Fruit fly (Drosophila melanogaster) whole organism, embryonic: ENCODE results near the gene CG16852.

Experiments
- Abd-B ChIP-seq: fragments of 200-800 bp; sonication (Bioruptor generic); optimal IDR thresholded peaks from 2 replicates; lab custom pipeline; 2018; ENCODE audit warnings: missing biosample characterization, mild to moderate bottlenecking, missing genetic modification characterization, moderate library complexity
- Antp ChIP-seq: fragments of 200-800 bp; sonication (Bioruptor generic); optimal IDR thresholded peaks from 3 replicates; lab custom pipeline; 2016; ENCODE audit warnings: missing biosample characterization, missing genetic modification characterization
- CG10147 ChIP-seq: fragments of 200-800 bp; sonication (Bioruptor generic); optimal IDR thresholded peaks from 2 replicates; lab custom pipeline; 2019; ENCODE audit warnings: missing biosample characterization, mild to moderate bottlenecking, missing genetic modification characterization, moderate library complexity
- CG1024 ChIP-seq: fragments of 200-800 bp; sonication (Bioruptor generic); IDR thresholded peaks from 2 replicates; pipeline ENCODE4 v1.3.6; 2022; ENCODE audit warnings: missing biosample characterization, missing genetic modification characterization
- CG10462 ChIP-seq: fragments of 200-800 bp; sonication (Bioruptor generic); optimal IDR thresholded peaks from 2 replicates; lab custom pipeline; 2016; ENCODE audit warnings: missing biosample characterization, missing genetic modification characterization
- CG12769 ChIP-seq: fragments of 200-800 bp; sonication (Bioruptor generic); optimal IDR thresholded peaks from 2 replicates; lab custom pipeline; 2019; ENCODE audit warnings: missing biosample characterization, mild to moderate bottlenecking, missing genetic modification characterization, moderate library complexity
- CG17328 ChIP-seq: fragments of 200-800 bp; sonication (Bioruptor generic); IDR thresholded peaks from 2 replicates; pipeline ENCODE4 v1.3.6; 2022; ENCODE audit warnings: missing biosample characterization, missing genetic modification characterization
- CG17361 ChIP-seq: fragments of 200-800 bp; sonication (Bioruptor generic); IDR thresholded peaks from 3 replicates; pipeline ENCODE4 v1.3.6; 2022; ENCODE audit warnings: missing biosample characterization, missing genetic modification characterization
- CG1792 ChIP-seq: fragments of 200-800 bp; sonication (Bioruptor generic); optimal IDR thresholded peaks from 2 replicates; lab custom pipeline; 2016; ENCODE audit warnings: missing biosample characterization, missing genetic modification characterization
- CG18262 ChIP-seq: fragments of 200-800 bp; optimal IDR thresholded peaks from 3 replicates; lab custom pipeline; 2019; ENCODE audit warnings: missing biosample characterization, mild to moderate bottlenecking, missing genetic modification characterization, moderate library complexity
- CG2116 ChIP-seq: fragments of 200-800 bp; sonication (Bioruptor generic); optimal IDR thresholded peaks from 3 replicates; lab custom pipeline; 2018; ENCODE audit warnings: missing biosample characterization, mild to moderate bottlenecking, missing genetic modification characterization
- CG6175 ChIP-seq: fragments of 200-800 bp; sonication (Bioruptor generic); IDR thresholded peaks from 3 replicates; pipeline ENCODE4 v1.3.6; 2022; ENCODE audit warnings: missing biosample characterization, missing genetic modification characterization
- CG6683 ChIP-seq: fragments of 200-800 bp; sonication (Bioruptor generic); optimal IDR thresholded peaks from 2 replicates; lab custom pipeline; 2017; ENCODE audit warnings: missing biosample characterization, mild to moderate bottlenecking, missing genetic modification characterization, missing genetic modification reagents
- CG6854 ChIP-seq: fragments of 200-800 bp; sonication (Bioruptor generic); optimal IDR thresholded peaks from 3 replicates; lab custom pipeline; 2017; ENCODE audit warnings: missing biosample characterization, mild to moderate bottlenecking, missing genetic modification characterization
- CG7928 ChIP-seq: fragments of 200-800 bp; sonication (Bioruptor generic); optimal IDR thresholded peaks from 2 replicates; lab custom pipeline; 2017; ENCODE audit warnings: missing biosample characterization, mild to moderate bottlenecking, missing genetic modification characterization
- CG8478 ChIP-seq: fragments of >200 bp; optimal IDR thresholded peaks from 2 replicates; lab custom pipeline; 2018
- Dad ChIP-seq: fragments of 200-800 bp; sonication (Bioruptor generic); optimal IDR thresholded peaks from 3 replicates; lab custom pipeline; 2016; ENCODE audit warnings: missing biosample characterization, missing genetic modification characterization
- Gug ChIP-seq: fragments of 200-800 bp; sonication (Bioruptor generic); IDR thresholded peaks from 4 replicates; pipeline ENCODE4 v1.3.6; 2022; ENCODE audit warnings: missing biosample characterization, missing genetic modification characterization
- HLH54F ChIP-seq: fragments of 200-800 bp; sonication (Bioruptor generic); optimal IDR thresholded peaks from 3 replicates; lab custom pipeline; 2016; ENCODE audit warnings: missing biosample characterization, missing genetic modification characterization
- Hey ChIP-seq: fragments of 200-800 bp; sonication (Bioruptor generic); optimal IDR thresholded peaks from 3 replicates; lab custom pipeline; 2018; ENCODE audit warnings: missing biosample characterization, mild to moderate bottlenecking, missing genetic modification characterization
- Hr39 ChIP-seq: fragments of >200 bp; optimal IDR thresholded peaks from 2 replicates; lab custom pipeline; 2017
- Kr ChIP-seq: fragments of 200-800 bp; sonication (Bioruptor generic); optimal IDR thresholded peaks from 2 replicates; lab custom pipeline; 2017; ENCODE audit warnings: missing biosample characterization, mild to moderate bottlenecking, missing genetic modification characterization
- Lpt ChIP-seq: fragments of >200 bp; optimal IDR thresholded peaks from 2 replicates; lab custom pipeline; 2018; ENCODE audit warnings: missing biosample characterization, missing genetic modification characterization
- Max ChIP-seq: fragments of 200-800 bp; sonication (Bioruptor generic); optimal IDR thresholded peaks from 2 replicates; lab custom pipeline; 2016; ENCODE audit warnings: missing biosample characterization, mild to moderate bottlenecking, missing genetic modification characterization
- Med ChIP-seq: fragments of 200-800 bp; sonication (Bioruptor generic); peaks from one replicate; lab custom pipeline; 2016; ENCODE audit warnings: missing biosample characterization, missing genetic modification characterization, mild to moderate bottlenecking, inconsistent platforms, moderate library complexity
- NK7.1 ChIP-seq: fragments of 200-800 bp; sonication (Bioruptor generic); optimal IDR thresholded peaks from 3 replicates; lab custom pipeline; 2016; ENCODE audit warnings: missing biosample characterization, missing genetic modification characterization
- Pdp1 ChIP-seq, 2 experiments: fragments of 200-800 bp; sonication (Bioruptor generic); optimal IDR thresholded peaks; 3 replicates each; lab custom pipeline; 2016; ENCODE audit warnings: missing biosample characterization in 2 of 2, missing genetic modification characterization in 2 of 2, mild to moderate bottlenecking in 1 of 2, moderate library complexity in 1 of 2
- Rx ChIP-seq: fragments of 200-800 bp; sonication (Bioruptor generic); IDR thresholded peaks from 2 replicates; pipeline ENCODE4 v1.3.6; 2022; ENCODE audit warnings: missing biosample characterization, missing genetic modification characterization
- Spps ChIP-seq: fragments of 200-800 bp; sonication (Bioruptor generic); optimal IDR thresholded peaks from 2 replicates; lab custom pipeline; 2018; ENCODE audit warnings: missing biosample characterization, mild to moderate bottlenecking, missing genetic modification characterization
- Trl ChIP-seq, 3 experiments: fragments of >200 bp in 2 of 3; fragments of 200-800 bp in 1 of 3; sonication (Bioruptor generic) in 1 of 3; optimal IDR thresholded peaks; 2 replicates in 1 of 3; 3 replicates in 2 of 3; lab custom pipeline; 2016 to 2017; ENCODE audit warnings: missing biosample characterization in 1 of 3, missing genetic modification characterization in 1 of 3
- amos ChIP-seq: fragments of 200-800 bp; sonication (Bioruptor generic); IDR thresholded peaks from 2 replicates; pipeline ENCODE4 v1.3.6; 2022; ENCODE audit warnings: missing biosample characterization, missing genetic modification characterization; ENCODE audit not compliant: partially characterized antibody
- aop ChIP-seq: fragments of 200-800 bp; sonication (Bioruptor generic); IDR thresholded peaks from 2 replicates; pipeline ENCODE4 v1.3.6; 2022; ENCODE audit warnings: missing biosample characterization, missing genetic modification characterization
- bcd ChIP-seq: fragments of 200-800 bp; sonication (Bioruptor generic); optimal IDR thresholded peaks from 2 replicates; lab custom pipeline; 2017; ENCODE audit warnings: missing biosample characterization, mild to moderate bottlenecking, missing genetic modification characterization
- croc ChIP-seq: fragments of 200-800 bp; sonication (Bioruptor generic); conservative IDR thresholded peaks from 3 replicates; pipeline ENCODE4 v1.3.6; 2022; ENCODE audit warnings: missing biosample characterization, missing genetic modification characterization
- crp ChIP-seq, 2 experiments: fragments of 200-800 bp; sonication (Bioruptor generic); optimal IDR thresholded peaks; 2 replicates in 1 of 2; 3 replicates in 1 of 2; lab custom pipeline; 2017; ENCODE audit warnings: missing biosample characterization in 2 of 2, missing genetic modification characterization in 2 of 2, mild to moderate bottlenecking in 1 of 2, moderate library complexity in 1 of 2
- dimm ChIP-seq: fragments of 200-800 bp; sonication (Bioruptor generic); IDR thresholded peaks from 2 replicates; pipeline ENCODE4 v1.3.6; 2022; ENCODE audit warnings: missing biosample characterization, missing genetic modification characterization
- dysf ChIP-seq: fragments of 200-800 bp; sonication (Bioruptor generic); IDR thresholded peaks from 3 replicates; pipeline ENCODE4 v1.3.6; 2022; ENCODE audit warnings: missing biosample characterization, missing genetic modification characterization
- en ChIP-seq: fragments of 200-800 bp; sonication (Bioruptor generic); optimal IDR thresholded peaks from 2 replicates; lab custom pipeline; 2016; ENCODE audit warnings: missing biosample characterization, missing genetic modification characterization
- esg ChIP-seq: fragments of 200-800 bp; sonication (Bioruptor generic); conservative IDR thresholded peaks from 2 replicates; pipeline ENCODE4 v1.3.6; 2022; ENCODE audit warnings: missing biosample characterization, missing genetic modification characterization
- exex ChIP-seq: fragments of 200-800 bp; sonication (Bioruptor generic); optimal IDR thresholded peaks from 4 replicates; lab custom pipeline; 2018; ENCODE audit warnings: missing biosample characterization, mild to moderate bottlenecking, missing genetic modification characterization, moderate library complexity
- fru ChIP-seq: fragments of >200 bp; optimal IDR thresholded peaks from 2 replicates; lab custom pipeline; 2017
- hkb ChIP-seq, 2 experiments: fragments of 200-800 bp in 1 of 2; fragments of >200 bp in 1 of 2; sonication (Bioruptor generic) in 1 of 2; IDR thresholded peaks in 1 of 2; optimal IDR thresholded peaks in 1 of 2; 2 replicates each; pipeline versions ENCODE4 v1.3.6 to Lab custom; 2017 to 2022; ENCODE audit warnings: missing biosample characterization in 1 of 2, missing genetic modification characterization in 1 of 2
- hth ChIP-seq: fragments of >200 bp; optimal IDR thresholded peaks from 2 replicates; lab custom pipeline; 2017; ENCODE audit warnings: inconsistent platforms
- onecut ChIP-seq: fragments of 200-800 bp; sonication (Bioruptor generic); IDR thresholded peaks from 2 replicates; pipeline ENCODE4 v1.3.6; 2022; ENCODE audit warnings: missing biosample characterization, missing genetic modification characterization
- prd ChIP-seq, 3 experiments: fragments of >200 bp in 2 of 3; fragments of 200-800 bp in 1 of 3; sonication (Bioruptor generic) in 1 of 3; optimal IDR thresholded peaks in 2 of 3; IDR thresholded peaks in 1 of 3; 2 replicates in 2 of 3; 3 replicates in 1 of 3; pipeline versions ENCODE4 v1.3.6 to Lab custom; 2017 to 2022; ENCODE audit warnings: missing biosample characterization in 1 of 3, missing genetic modification characterization in 1 of 3
- ranshi ChIP-seq: fragments of 200-800 bp; sonication (Bioruptor generic); IDR thresholded peaks from 2 replicates; pipeline ENCODE4 v1.3.6; 2022; ENCODE audit warnings: missing biosample characterization, missing genetic modification characterization
- tio ChIP-seq: fragments of 200-800 bp; sonication (Bioruptor generic); optimal IDR thresholded peaks from 2 replicates; lab custom pipeline; 2017; ENCODE audit warnings: missing biosample characterization, missing genetic modification characterization, inconsistent platforms
- tup ChIP-seq: fragments of 200-800 bp; sonication (Bioruptor generic); optimal IDR thresholded peaks from 2 replicates; lab custom pipeline; 2016; ENCODE audit warnings: missing biosample characterization, mild to moderate bottlenecking, missing genetic modification characterization, moderate library complexity

CG16852 gene

DNA sequence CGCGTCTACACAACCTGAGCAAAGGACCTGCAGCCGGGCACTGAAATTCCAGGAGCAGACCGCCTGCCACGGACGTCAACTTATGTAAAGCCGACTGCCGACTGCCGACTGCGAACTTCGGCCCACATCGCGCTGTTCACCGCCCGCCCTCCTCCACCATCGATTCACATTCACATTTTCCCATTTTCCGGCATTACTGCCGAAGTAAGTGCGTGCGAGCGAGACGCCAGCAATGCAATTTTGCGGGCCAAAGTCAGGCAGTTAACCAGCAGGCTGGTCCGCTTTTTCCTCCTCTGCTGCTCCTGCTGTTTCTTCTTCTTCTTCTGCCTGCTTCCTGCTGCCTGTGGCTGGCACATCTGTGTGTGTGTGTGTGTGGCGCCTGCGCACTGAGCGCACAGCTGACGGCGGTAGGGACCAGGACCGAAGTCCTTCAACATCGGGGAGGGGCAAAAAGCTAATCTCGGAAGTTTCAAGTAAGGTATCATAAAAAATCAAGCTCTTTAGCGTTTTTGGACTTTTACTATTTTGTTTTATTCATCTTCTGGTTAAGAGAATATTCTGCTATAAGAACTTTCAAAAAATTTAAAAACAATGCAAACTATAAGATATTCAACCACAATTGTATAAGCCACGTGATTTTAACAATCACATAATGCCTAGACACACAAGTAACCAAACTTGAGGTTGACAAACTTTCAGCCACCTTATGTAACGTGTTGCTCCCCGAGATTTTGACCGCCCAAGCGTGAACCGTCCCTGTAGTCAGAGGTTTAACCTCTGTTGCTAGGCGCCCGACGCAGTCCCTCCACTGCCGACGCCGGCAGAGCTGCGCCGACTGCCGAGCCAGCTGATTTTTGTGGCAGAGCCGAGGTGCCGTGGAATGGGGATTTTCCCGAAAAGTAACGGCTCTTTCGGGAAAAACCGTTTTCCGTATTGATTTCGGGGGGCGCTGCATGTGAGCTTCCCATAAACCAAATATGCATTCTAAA lies 7.5 kb downstream of the CG16852 start (continued):
- TF ChIP-seq Rx (GFP tag; lab: Robert Waterston, UW) (no peak), CG12769 (peak; percentile 52), croc (GFP tag; lab: Robert Waterston, UW) (no peak), crp (GFP tag; optimal IDR thresholded peaks at IDR 0.05; lab: Kevin White, UChicago) (peak in 1 of 2 experiments; percentile 56), CG10462 (peak; percentile 10), CG17328 (GFP tag; lab: Robert Waterston, UW) (no peak), esg (GFP tag; lab: Robert Waterston, UW) (peak; percentile 32; the same call in 1 of the 2 replicates), prd (optimal IDR thresholded peaks at IDR 0.05; lab: Kevin White, UChicago) (no peak), prd (GFP tag; IDR thresholded peaks at IDR 0.05; lab: Robert Waterston, UW) (no peak), dysf (peak; percentile 64; the same call in 2 of the 3 replicates), tio (GFP tag; lab: Kevin White, UChicago) (peak; percentile 45), Spps (tag; lab: Kevin White, UChicago) (no peak), hkb (optimal IDR thresholded peaks at IDR 0.05; lab: Kevin White, UChicago) (no peak), hkb (GFP tag; IDR thresholded peaks at IDR 0.05; lab: Robert Waterston, UW) (no peak), aop (GFP tag; lab: Robert Waterston, UW) (no peak), Abd-B (GFP tag; lab: Kevin White, UChicago) (peak; percentile 38), CG6683 (GFP tag; lab: Kevin White, UChicago) (no peak), Pdp1 (GFP tag; optimal IDR thresholded peaks at IDR 0.05; lab: Kevin White, UChicago) (peak; percentile 66 to 95), CG10147 (peak; percentile 73), HLH54F (GFP tag; lab: Kevin White, UChicago) (peak; percentile 41), Lpt (GFP tag; lab: Kevin White, UChicago) (no peak), Antp (GFP tag; lab: Kevin White, UChicago) (peak; percentile 57), Max (GFP tag; lab: Kevin White, UChicago) (peak; percentile 27), ranshi (GFP tag; lab: Robert Waterston, UW) (0 out of 2 replicates have a peak, but pooled peaks have one; percentile 38), CG6175 (GFP tag; lab: Robert Waterston, UW) (no peak), Med (GFP tag; lab: Kevin White, UChicago) (peak; percentile 92), fru (lab: Kevin White, UChicago) (no peak), CG8478 (lab: Kevin White, UChicago) (no peak), Kr (GFP tag; lab: Kevin White, UChicago) (no peak), onecut (GFP tag; lab: Robert Waterston, UW) (peak; percentile 46; the same call in 1 of the 2 replicates), CG2116 (GFP tag; lab: Kevin White, UChicago) (peak; percentile 12), amos (peak; percentile 45; the same call in 1 of the 2 replicates), Hr39 (no peak), CG1024 (GFP tag; lab: Robert Waterston, UW) (no peak), CG18262 (tag; lab: Kevin White, UChicago) (peak; percentile 69), dimm (GFP tag; lab: Robert Waterston, UW) (no peak), CG1792 (GFP tag; lab: Kevin White, UChicago) (peak; percentile 23), Gug (GFP tag; lab: Robert Waterston, UW) (0 out of 4 replicates have a peak, but pooled peaks have one; percentile 47), CG6854 (no peak), Hey (tag; lab: Kevin White, UChicago) (no peak), bcd (GFP tag; lab: Kevin White, UChicago) (peak; percentile 37), tup (GFP tag; lab: Kevin White, UChicago) (no peak), hth (lab: Kevin White, UChicago) (no peak), en (GFP tag; lab: Kevin White, UChicago) (no peak), Dad (GFP tag; lab: Kevin White, UChicago) (peak; percentile 5), Trl (optimal IDR thresholded peaks at IDR 0.05; lab: Kevin White, UChicago) (no peak), Trl (GFP tag; optimal IDR thresholded peaks at IDR 0.05; lab: Kevin White, UChicago) (peak; percentile 33), exex (tag; lab: Kevin White, UChicago) (no peak), NK7.1 (GFP tag; lab: Kevin White, UChicago) (no peak), CG7928 (GFP tag; lab: Kevin White, UChicago) (no peak), CG17361 (GFP tag; lab: Robert Waterston, UW) (peak; percentile 68)
